Worm (Caenorhabditis elegans): ENCODE measurements around the gene ins-37.

ce11 chrII:13830255-13830654 is 5.7 kb downstream of the ins-37 start, which contains the start of gene F08G2.4:
- TF ChIP-seq ZK546.5 (tag; optimal IDR thresholded peaks at IDR 0.05), result no peak
- TF ChIP-seq egl-27 (tag; optimal IDR thresholded peaks at IDR 0.05), result no peak
- no peak for TF ChIP-seq spr-3 (GFP tag; optimal IDR thresholded peaks at IDR 0.05)
- TF ChIP-seq unc-62 (GFP tag; optimal IDR thresholded peaks at IDR 0.05 in 1 of 2), result no peak
- TF ChIP-seq unc-62 (tag; optimal IDR thresholded peaks at IDR 0.05), result no peak
- no peak for TF ChIP-seq lin-13 (GFP tag; optimal IDR thresholded peaks at IDR 0.05)
- TF ChIP-seq nhr-28 (tag; optimal IDR thresholded peaks at IDR 0.05), result no peak
- no peak for TF ChIP-seq fos-1 (tag; optimal IDR thresholded peaks at IDR 0.05)
